Worm (Caenorhabditis elegans) whole organism, L3 larva: ENCODE data around the gene R11H6.2.

ENCODE experiments used
- aly-2 ChIP-seq: fragments of 150-350 bp; optimal IDR thresholded peaks from 2 replicates; lab custom pipeline; 2014; ENCODE audit warnings: missing biosample characterization, missing genetic modification characterization
- ama-1 ChIP-seq: fragments of 150-350 bp; optimal IDR thresholded peaks from 2 replicates; lab custom pipeline; 2018
- ceh-16 ChIP-seq: sonication (generic microtip); optimal IDR thresholded peaks from 2 replicates; lab custom pipeline; 2017; ENCODE audit warnings: missing biosample characterization, missing genetic modification characterization
- ceh-82 ChIP-seq: fragments of 150-350 bp; optimal IDR thresholded peaks from 2 replicates; lab custom pipeline; 2014; ENCODE audit warnings: missing biosample characterization, missing genetic modification characterization
- elt-1 ChIP-seq: fragments of 150-350 bp; optimal IDR thresholded peaks from 2 replicates; lab custom pipeline; 2014; ENCODE audit warnings: missing biosample characterization, missing genetic modification characterization
- fos-1 ChIP-seq: fragments of 150-350 bp; optimal IDR thresholded peaks from 2 replicates; lab custom pipeline; 2014; ENCODE audit warnings: missing biosample characterization, missing genetic modification characterization
- hmg-11 ChIP-seq: sonication (generic microtip); optimal IDR thresholded peaks from 2 replicates; lab custom pipeline; 2016; ENCODE audit warnings: missing genetic modification characterization, missing compliant biosample characterization
- nhr-237 ChIP-seq: fragments of 150-350 bp; optimal IDR thresholded peaks from 2 replicates; lab custom pipeline; 2014; ENCODE audit warnings: missing biosample characterization, missing genetic modification characterization
- nhr-77 ChIP-seq: fragments of 150-350 bp; optimal IDR thresholded peaks from 2 replicates; lab custom pipeline; 2014; ENCODE audit warnings: missing biosample characterization, missing genetic modification characterization
- pha-4 ChIP-seq: fragments of 150-350 bp; optimal IDR thresholded peaks from 2 replicates; lab custom pipeline; 2014; ENCODE audit warnings: missing biosample characterization, missing genetic modification reagents, missing genetic modification characterization
- pqm-1 ChIP-seq: fragments of 150-350 bp; optimal IDR thresholded peaks from 2 replicates; lab custom pipeline; 2017; ENCODE audit warnings: missing biosample characterization, missing genetic modification characterization, inconsistent platforms
- skn-1 ChIP-seq: fragments of 150-350 bp; optimal IDR thresholded peaks from 2 replicates; lab custom pipeline; 2014; ENCODE audit warnings: missing biosample characterization, missing genetic modification characterization
- unc-62 ChIP-seq: fragments of 150-350 bp; sonication (generic microtip); optimal IDR thresholded peaks from 4 replicates; lab custom pipeline; 2014; ENCODE audit warnings: missing biosample characterization, missing genetic modification reagents, missing genetic modification characterization

DNA sequence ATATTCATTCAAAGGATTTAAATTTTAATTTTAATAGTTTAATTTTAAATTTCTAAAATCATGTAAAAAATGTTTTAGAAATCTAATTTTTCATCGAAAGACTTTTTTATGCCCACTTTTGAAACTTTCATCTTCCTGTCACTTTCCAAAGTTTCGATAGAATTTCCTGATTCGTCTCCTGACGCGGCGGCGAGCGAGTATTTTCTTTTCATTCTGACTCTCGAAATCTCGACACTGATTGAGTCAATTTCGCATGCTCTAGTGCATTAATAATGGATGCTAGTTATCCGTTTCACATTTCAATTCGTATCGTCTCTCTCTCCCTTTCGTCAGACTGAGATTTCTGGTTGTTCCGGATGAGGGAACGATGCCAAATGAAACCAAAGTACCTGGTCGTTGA lies 51.0 kb downstream of the R11H6.2 start:
- TF ChIP-seq hmg-11 (tag; lab: Kevin White, UChicago) (no peak), aly-2 (tag; lab: Kevin White, UChicago) (no peak), fos-1 (tag; lab: Kevin White, UChicago) (no peak), pha-4 (tag; lab: Kevin White, UChicago) (no peak), ama-1 (lab: Kevin White, UChicago) (no peak), skn-1 (no peak), elt-1 (tag; lab: Kevin White, UChicago) (no peak), nhr-77 (tag; lab: Kevin White, UChicago) (no peak), nhr-237 (tag; lab: Kevin White, UChicago) (no peak), ceh-16 (tag; lab: Kevin White, UChicago) (no peak), pqm-1 (tag; lab: Kevin White, UChicago) (no peak), ceh-82 (tag; lab: Kevin White, UChicago) (no peak), unc-62 (GFP tag; lab: Kevin White, UChicago) (no peak)
